Worm (Caenorhabditis elegans): ENCODE measurements around the gene del-9.

DNA sequence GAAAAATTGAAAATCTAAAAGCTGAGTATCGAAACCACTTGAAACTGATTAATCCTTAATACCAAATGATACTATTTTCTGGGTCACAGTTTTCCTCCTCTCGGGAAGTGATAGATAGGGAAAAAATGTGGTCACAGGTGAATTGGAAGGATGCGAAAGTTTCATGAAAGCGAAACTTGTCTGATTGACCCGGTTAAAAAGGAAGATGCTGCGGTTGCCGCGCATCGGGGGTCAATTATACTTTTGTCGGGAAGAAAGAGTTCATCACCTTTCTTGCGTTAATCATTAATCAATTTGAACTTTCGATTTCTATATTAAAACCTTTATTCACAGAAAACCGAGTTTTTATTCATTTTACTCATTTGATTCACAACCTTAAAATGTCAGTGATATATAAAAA lies 20.2 kb downstream of the del-9 start:
- no peak for TF ChIP-seq nhr-28 (tag; optimal IDR thresholded peaks at IDR 0.05)
- no peak for TF ChIP-seq R02D3.7 (tag; optimal IDR thresholded peaks at IDR 0.05)
- TF ChIP-seq nhr-237 (tag; optimal IDR thresholded peaks at IDR 0.05): no peak
- no peak for TF ChIP-seq ztf-4 (tag; optimal IDR thresholded peaks at IDR 0.05)
- TF ChIP-seq nfya-1 (tag; optimal IDR thresholded peaks at IDR 0.05; ENCODE audit: insufficient read depth): no peak
- TF ChIP-seq pqm-1 (tag; optimal IDR thresholded peaks at IDR 0.05): no peak
- TF ChIP-seq ceh-9 (tag; optimal IDR thresholded peaks at IDR 0.05): no peak
- TF ChIP-seq nhr-77 (tag; optimal IDR thresholded peaks at IDR 0.05): no peak
- no peak for TF ChIP-seq ztf-11 (tag; optimal IDR thresholded peaks at IDR 0.05)
- no peak for TF ChIP-seq nhr-12 (tag; optimal IDR thresholded peaks at IDR 0.05)
- no peak for TF ChIP-seq skn-1 (tag; optimal IDR thresholded peaks at IDR 0.05)
- TF ChIP-seq snpc-4 (tag; optimal IDR thresholded peaks at IDR 0.05): no peak
- TF ChIP-seq pha-4 (tag; optimal IDR thresholded peaks at IDR 0.05): no peak
